Worm (Caenorhabditis elegans): ENCODE data around the gene tth-1.

- no peak for TF ChIP-seq mep-1 (tag; optimal IDR thresholded peaks at IDR 0.05)
- no peak for TF ChIP-seq nhr-11 (tag; optimal IDR thresholded peaks at IDR 0.05)
- no peak for TF ChIP-seq tbx-2 (tag; optimal IDR thresholded peaks at IDR 0.05)
- no peak for TF ChIP-seq nhr-237 (tag; optimal IDR thresholded peaks at IDR 0.05)
- no peak for TF ChIP-seq nhr-12 (tag; optimal IDR thresholded peaks at IDR 0.05)
- TF ChIP-seq elt-2 (tag; optimal IDR thresholded peaks at IDR 0.05): no peak
- TF ChIP-seq lin-35 (GFP tag; optimal IDR thresholded peaks at IDR 0.05): no peak
- TF ChIP-seq nhr-84 (tag; optimal IDR thresholded peaks at IDR 0.05): no peak
- no peak for TF ChIP-seq efl-3 (GFP tag; optimal IDR thresholded peaks at IDR 0.05)
Measured at ce11 chrX:8444922-8445321, 21.4 kb upstream of the tth-1 start.

Measured in whole organism, L1 larva.